Fruit fly (Drosophila melanogaster) whole organism, embryonic: Measurements from ENCODE around the gene CG1785.

Source experiments
- Aef1 ChIP-seq: fragments of 200-800 bp; sonication (Bioruptor generic); IDR thresholded peaks from 3 replicates; pipeline ENCODE4 v1.3.6; 2022; ENCODE audit warnings: missing biosample characterization, missing genetic modification characterization
- Antp ChIP-seq: fragments of 200-800 bp; sonication (Bioruptor generic); optimal IDR thresholded peaks from 3 replicates; lab custom pipeline; 2016; ENCODE audit warnings: missing biosample characterization, missing genetic modification characterization
- CG14014 ChIP-seq: fragments of 200-800 bp; sonication (Bioruptor generic); IDR thresholded peaks from 2 replicates; pipeline ENCODE4 v1.3.6; 2022; ENCODE audit warnings: missing biosample characterization, missing genetic modification characterization
- CG17361 ChIP-seq: fragments of 200-800 bp; sonication (Bioruptor generic); IDR thresholded peaks from 3 replicates; pipeline ENCODE4 v1.3.6; 2022; ENCODE audit warnings: missing biosample characterization, missing genetic modification characterization
- CG18262 ChIP-seq: fragments of 200-800 bp; optimal IDR thresholded peaks from 3 replicates; lab custom pipeline; 2019; ENCODE audit warnings: missing biosample characterization, mild to moderate bottlenecking, missing genetic modification characterization, moderate library complexity
- CG30403 ChIP-seq: fragments of 200-800 bp; sonication (Bioruptor generic); optimal IDR thresholded peaks from 3 replicates; lab custom pipeline; 2016; ENCODE audit warnings: missing biosample characterization, missing genetic modification characterization
- CG31441 ChIP-seq: fragments of 200-800 bp; sonication (Bioruptor generic); IDR thresholded peaks from 2 replicates; pipeline ENCODE4 v1.3.6; 2022; ENCODE audit warnings: missing biosample characterization, missing genetic modification characterization
- CG32772 ChIP-seq: fragments of 200-800 bp; sonication (Bioruptor generic); IDR thresholded peaks from 2 replicates; pipeline ENCODE4 v1.3.6; 2022; ENCODE audit warnings: missing biosample characterization, missing genetic modification characterization
- CG4282 ChIP-seq: fragments of 200-800 bp; sonication (Bioruptor generic); optimal IDR thresholded peaks from 2 replicates; lab custom pipeline; 2016; ENCODE audit warnings: missing biosample characterization, missing genetic modification characterization
- CG6254 ChIP-seq: fragments of 200-800 bp; sonication (Bioruptor generic); optimal IDR thresholded peaks from 3 replicates; lab custom pipeline; 2017; ENCODE audit warnings: mild to moderate bottlenecking, missing biosample characterization, missing genetic modification reagents, missing genetic modification characterization
- CG9817 ChIP-seq: fragments of 200-800 bp; sonication (Bioruptor generic); optimal IDR thresholded peaks from 2 replicates; lab custom pipeline; 2018; ENCODE audit warnings: missing biosample characterization, mild to moderate bottlenecking, missing genetic modification characterization, moderate library complexity
- CG9876 ChIP-seq: fragments of 200-800 bp; sonication (Bioruptor generic); optimal IDR thresholded peaks from 2 replicates; lab custom pipeline; 2016; ENCODE audit warnings: missing biosample characterization, missing genetic modification characterization
- D ChIP-seq, 2 experiments: fragments of 200-800 bp in 1 of 2; fragments of >200 bp in 1 of 2; sonication (Bioruptor generic) in 1 of 2; optimal IDR thresholded peaks; 2 replicates in 1 of 2; 3 replicates in 1 of 2; lab custom pipeline; 2017; ENCODE audit warnings: mild to moderate bottlenecking in 1 of 2, missing biosample characterization in 1 of 2, missing genetic modification characterization in 1 of 2, missing genetic modification reagents in 1 of 2
- Deaf1 ChIP-seq: fragments of 200-800 bp; optimal IDR thresholded peaks from 3 replicates; lab custom pipeline; 2019; ENCODE audit warnings: missing biosample characterization, mild to moderate bottlenecking, missing genetic modification characterization, moderate library complexity
- Dek ChIP-seq: fragments of 200-800 bp; sonication (Bioruptor generic); optimal IDR thresholded peaks from 3 replicates; lab custom pipeline; 2019; ENCODE audit warnings: missing biosample characterization, mild to moderate bottlenecking, missing genetic modification characterization, moderate library complexity
- Fer1 ChIP-seq: fragments of 200-800 bp; sonication (Bioruptor generic); optimal IDR thresholded peaks from 2 replicates; lab custom pipeline; 2017; ENCODE audit warnings: missing biosample characterization, mild to moderate bottlenecking, missing genetic modification characterization
- Hey ChIP-seq: fragments of 200-800 bp; sonication (Bioruptor generic); optimal IDR thresholded peaks from 3 replicates; lab custom pipeline; 2018; ENCODE audit warnings: missing biosample characterization, mild to moderate bottlenecking, missing genetic modification characterization
- Hr78 ChIP-seq, 2 experiments: fragments of 200-800 bp in 1 of 2; fragments of >200 bp in 1 of 2; sonication (Bioruptor generic) in 1 of 2; optimal IDR thresholded peaks; 2 replicates each; lab custom pipeline; 2017 to 2019; ENCODE audit warnings: missing biosample characterization in 2 of 2, missing genetic modification characterization in 2 of 2, mild to moderate bottlenecking in 1 of 2, moderate library complexity in 1 of 2
- Meics ChIP-seq: fragments of 200-800 bp; sonication (Bioruptor generic); optimal IDR thresholded peaks from 2 replicates; lab custom pipeline; 2017; ENCODE audit warnings: missing biosample characterization, mild to moderate bottlenecking, missing genetic modification characterization
- Mes4 ChIP-seq: fragments of 200-800 bp; sonication (Bioruptor generic); optimal IDR thresholded peaks from 2 replicates; lab custom pipeline; 2016; ENCODE audit warnings: missing biosample characterization, missing genetic modification characterization
- Oli ChIP-seq: fragments of 200-800 bp; sonication (Bioruptor generic); optimal IDR thresholded peaks from 2 replicates; lab custom pipeline; 2018; ENCODE audit warnings: missing biosample characterization, mild to moderate bottlenecking, missing genetic modification characterization, moderate library complexity
- Optix ChIP-seq: fragments of 200-800 bp; sonication (Bioruptor generic); IDR thresholded peaks from 3 replicates; pipeline ENCODE4 v1.3.6; 2022; ENCODE audit warnings: missing biosample characterization, missing genetic modification characterization
- Ravus ChIP-seq: fragments of 200-800 bp; sonication (Bioruptor generic); IDR thresholded peaks from 2 replicates; pipeline ENCODE4 v1.3.6; 2022; ENCODE audit warnings: missing biosample characterization, missing genetic modification characterization
- Sry-δ ChIP-seq: fragments of 200-800 bp; sonication (Bioruptor generic); optimal IDR thresholded peaks from 2 replicates; lab custom pipeline; 2016; ENCODE audit warnings: missing biosample characterization, missing genetic modification characterization
- Stat92E ChIP-seq, 3 experiments: fragments of >200 bp in 2 of 3; fragments of 200-800 bp in 1 of 3; sonication (Bioruptor generic) in 1 of 3; optimal IDR thresholded peaks; 2 replicates each; lab custom pipeline; 2017 to 2019; ENCODE audit warnings: missing biosample characterization in 3 of 3, missing genetic modification characterization in 3 of 3, mild to moderate bottlenecking in 1 of 3, moderate library complexity in 1 of 3
- Xrp1 ChIP-seq: fragments of 200-800 bp; sonication (Bioruptor generic); IDR thresholded peaks from 2 replicates; pipeline ENCODE4 v1.3.6; 2022; ENCODE audit warnings: missing biosample characterization, missing genetic modification characterization
- amos ChIP-seq: fragments of 200-800 bp; sonication (Bioruptor generic); IDR thresholded peaks from 2 replicates; pipeline ENCODE4 v1.3.6; 2022; ENCODE audit warnings: missing biosample characterization, missing genetic modification characterization; ENCODE audit not compliant: partially characterized antibody
- cad ChIP-seq: fragments of >200 bp; optimal IDR thresholded peaks from 2 replicates; lab custom pipeline; 2017; ENCODE audit warnings: missing biosample characterization, missing genetic modification characterization
- cg ChIP-seq: fragments of 200-800 bp; sonication (Bioruptor generic); optimal IDR thresholded peaks from 3 replicates; lab custom pipeline; 2019; ENCODE audit warnings: missing biosample characterization, mild to moderate bottlenecking, missing genetic modification characterization, moderate library complexity
- chinmo ChIP-seq: fragments of 200-800 bp; sonication (Bioruptor generic); IDR thresholded peaks from 4 replicates; pipeline ENCODE4 v1.3.6; 2022; ENCODE audit warnings: missing biosample characterization, missing genetic modification characterization; ENCODE audit not compliant: partially characterized antibody
- dati ChIP-seq: fragments of 200-800 bp; sonication (Bioruptor generic); IDR thresholded peaks from 2 replicates; pipeline ENCODE4 v1.3.6; 2022; ENCODE audit warnings: missing biosample characterization, missing genetic modification characterization
- disco-r ChIP-seq: fragments of 200-800 bp; sonication (Bioruptor generic); optimal IDR thresholded peaks from 2 replicates; lab custom pipeline; 2016; ENCODE audit warnings: missing biosample characterization, missing genetic modification characterization
- ems ChIP-seq: fragments of 200-800 bp; sonication (Bioruptor generic); optimal IDR thresholded peaks from 3 replicates; lab custom pipeline; 2016; ENCODE audit warnings: missing biosample characterization, missing genetic modification characterization
- fd102C ChIP-seq: fragments of 200-800 bp; sonication (Bioruptor generic); optimal IDR thresholded peaks from 2 replicates; lab custom pipeline; 2018; ENCODE audit warnings: missing biosample characterization, mild to moderate bottlenecking, missing genetic modification characterization, moderate library complexity
- gcm ChIP-seq: fragments of 200-800 bp; sonication (Bioruptor generic); optimal IDR thresholded peaks from 2 replicates; lab custom pipeline; 2019; ENCODE audit warnings: missing biosample characterization, mild to moderate bottlenecking, missing genetic modification characterization, moderate library complexity
- grau ChIP-seq: fragments of 200-800 bp; optimal IDR thresholded peaks from 3 replicates; lab custom pipeline; 2019; ENCODE audit warnings: missing biosample characterization, mild to moderate bottlenecking, missing genetic modification characterization, moderate library complexity
- h ChIP-seq: fragments of >200 bp; optimal IDR thresholded peaks from 2 replicates; lab custom pipeline; 2017
- ken ChIP-seq: fragments of 200-800 bp; sonication (Bioruptor generic); IDR thresholded peaks from 3 replicates; pipeline ENCODE4 v1.3.6; 2022; ENCODE audit warnings: missing biosample characterization, missing genetic modification characterization
- knrl ChIP-seq: fragments of 200-800 bp; sonication (Bioruptor generic); IDR thresholded peaks from 3 replicates; pipeline ENCODE4 v1.3.6; 2022; ENCODE audit warnings: missing biosample characterization, missing genetic modification characterization; ENCODE audit not compliant: partially characterized antibody
- lola ChIP-seq, 3 experiments: fragments of >200 bp in 2 of 3; fragments of 200-800 bp in 1 of 3; sonication (Bioruptor generic) in 1 of 3; optimal IDR thresholded peaks; 2 replicates each; lab custom pipeline; 2017 to 2019; ENCODE audit warnings: missing biosample characterization in 3 of 3, missing genetic modification characterization in 3 of 3, mild to moderate bottlenecking in 1 of 3, moderate library complexity in 1 of 3
- mam ChIP-seq: fragments of 200-800 bp; sonication (Bioruptor generic); optimal IDR thresholded peaks from 3 replicates; lab custom pipeline; 2016; ENCODE audit warnings: missing biosample characterization, missing genetic modification characterization
- mld ChIP-seq: fragments of 200-800 bp; sonication (Bioruptor generic); IDR thresholded peaks from 3 replicates; pipeline ENCODE4 v1.3.6; 2022; ENCODE audit warnings: missing biosample characterization, missing genetic modification characterization; ENCODE audit not compliant: partially characterized antibody
- psq ChIP-seq: fragments of 200-800 bp; sonication (Bioruptor generic); optimal IDR thresholded peaks from 2 replicates; lab custom pipeline; 2017; ENCODE audit warnings: missing biosample characterization, missing genetic modification characterization
- pum ChIP-seq: fragments of 200-800 bp; sonication (Bioruptor generic); optimal IDR thresholded peaks from 2 replicates; lab custom pipeline; 2016; ENCODE audit warnings: missing biosample characterization, missing genetic modification characterization
- pzg ChIP-seq: fragments of 200-800 bp; sonication (Bioruptor generic); optimal IDR thresholded peaks from 3 replicates; lab custom pipeline; 2018; ENCODE audit warnings: missing biosample characterization, mild to moderate bottlenecking, missing genetic modification characterization, moderate library complexity
- sens ChIP-seq: fragments of 200-800 bp; sonication (Bioruptor generic); peaks from one replicate; lab custom pipeline; 2016; ENCODE audit warnings: missing biosample characterization, missing genetic modification characterization
- stc ChIP-seq: fragments of 200-800 bp; sonication (Bioruptor generic); IDR thresholded peaks from 2 replicates; pipeline ENCODE4 v1.3.6; 2022; ENCODE audit warnings: missing biosample characterization, missing genetic modification characterization
- z ChIP-seq: fragments of 200-800 bp; sonication (Bioruptor generic); IDR thresholded peaks from 3 replicates; pipeline ENCODE4 v1.3.6; 2022; ENCODE audit warnings: missing biosample characterization, missing genetic modification characterization
- zen ChIP-seq: fragments of 200-800 bp; sonication (Bioruptor generic); optimal IDR thresholded peaks from 3 replicates; lab custom pipeline; 2018; ENCODE audit warnings: missing biosample characterization, mild to moderate bottlenecking, missing genetic modification characterization, moderate library complexity
- zfh1 ChIP-seq: fragments of 200-800 bp; sonication (Bioruptor generic); IDR thresholded peaks from 3 replicates; pipeline ENCODE4 v1.3.6; 2022; ENCODE audit warnings: missing biosample characterization, missing genetic modification characterization

The CG1785 gene

dm6 chrX:8723393-8723987 lies 8.8 kb downstream of the CG1785 start:
- TF ChIP-seq disco-r, result no peak
- TF ChIP-seq dati (GFP tag; lab: Robert Waterston, UW), result 0 out of 2 replicates have a peak, but pooled peaks have one; percentile 21
- TF ChIP-seq CG9817 (tag; lab: Kevin White, UChicago), result no peak
- TF ChIP-seq ken, result no peak
- TF ChIP-seq chinmo (GFP tag; lab: Robert Waterston, UW), result no peak
- no peak for TF ChIP-seq CG9876 (GFP tag; lab: Kevin White, UChicago)
- no peak for TF ChIP-seq Dek (tag; lab: Kevin White, UChicago)
- peak in 1 of 3 experiments; percentile 36 for TF ChIP-seq lola (GFP tag; optimal IDR thresholded peaks at IDR 0.05; lab: Kevin White, UChicago)
- TF ChIP-seq Stat92E (GFP tag; optimal IDR thresholded peaks at IDR 0.05; lab: Kevin White, UChicago), result no peak
- no peak for TF ChIP-seq CG14014
- TF ChIP-seq Optix (GFP tag; lab: Robert Waterston, UW), result no peak
- TF ChIP-seq z, result no peak
- peak; percentile 60 for TF ChIP-seq sens (GFP tag; lab: Kevin White, UChicago)
- TF ChIP-seq CG4282 (GFP tag; lab: Kevin White, UChicago), result no peak
- no peak for TF ChIP-seq Mes4 (GFP tag; lab: Kevin White, UChicago)
- TF ChIP-seq stc (GFP tag; lab: Robert Waterston, UW), result no peak
- peak; percentile 41; the same call in 1 of the 2 replicates for TF ChIP-seq CG31441 (GFP tag; lab: Robert Waterston, UW)
- no peak for TF ChIP-seq Aef1 (GFP tag; lab: Robert Waterston, UW)
- no peak for TF ChIP-seq Deaf1 (tag; lab: Kevin White, UChicago)
- peak; percentile 8 for TF ChIP-seq grau
- TF ChIP-seq CG30403 (GFP tag; lab: Kevin White, UChicago), result no peak
- TF ChIP-seq amos (GFP tag; lab: Robert Waterston, UW), result no peak
- no peak for TF ChIP-seq Meics (GFP tag; lab: Kevin White, UChicago)
- 0 out of 3 replicates have a peak, but pooled peaks have one; percentile 7 for TF ChIP-seq zfh1 (GFP tag; lab: Robert Waterston, UW)
- no peak for TF ChIP-seq fd102C (GFP tag; lab: Kevin White, UChicago)
- no peak for TF ChIP-seq zen (tag; lab: Kevin White, UChicago)
- TF ChIP-seq knrl (GFP tag; lab: Robert Waterston, UW), result no peak
- TF ChIP-seq pum (GFP tag; lab: Kevin White, UChicago), result no peak
- no peak for TF ChIP-seq mld (GFP tag; lab: Robert Waterston, UW)
- no peak for TF ChIP-seq D (optimal IDR thresholded peaks at IDR 0.05; lab: Kevin White, UChicago)
- TF ChIP-seq D (GFP tag; optimal IDR thresholded peaks at IDR 0.05; lab: Kevin White, UChicago), result peak; percentile 3
- TF ChIP-seq ems (GFP tag; lab: Kevin White, UChicago), result no peak
- no peak for TF ChIP-seq cad (GFP tag; lab: Kevin White, UChicago)
- peak; percentile 55 for TF ChIP-seq Xrp1 (GFP tag; lab: Robert Waterston, UW)
- TF ChIP-seq Antp, result no peak
- no peak for TF ChIP-seq Fer1 (GFP tag; lab: Kevin White, UChicago)
- no peak for TF ChIP-seq Oli (tag; lab: Kevin White, UChicago)
- TF ChIP-seq CG6254 (GFP tag; lab: Kevin White, UChicago), result peak; percentile 9
- no peak for TF ChIP-seq cg (GFP tag; lab: Kevin White, UChicago)
- no peak for TF ChIP-seq psq (GFP tag; lab: Kevin White, UChicago)
- no peak for TF ChIP-seq mam (GFP tag; lab: Kevin White, UChicago)
- no peak for TF ChIP-seq Ravus
- TF ChIP-seq CG32772 (GFP tag; lab: Robert Waterston, UW), result no peak
- no peak for TF ChIP-seq Sry-δ (GFP tag; lab: Kevin White, UChicago)
- no peak for TF ChIP-seq Hr78 (GFP tag; optimal IDR thresholded peaks at IDR 0.05; lab: Kevin White, UChicago)
- TF ChIP-seq pzg, result no peak
- no peak for TF ChIP-seq gcm
- TF ChIP-seq h, result no peak
- peak; percentile 33 for TF ChIP-seq CG18262 (tag; lab: Kevin White, UChicago)
- TF ChIP-seq Hey (tag; lab: Kevin White, UChicago), result peak; percentile 93
- 0 out of 3 replicates have a peak, but pooled peaks have one; percentile 21 for TF ChIP-seq CG17361 (GFP tag; lab: Robert Waterston, UW)
